Worm (Caenorhabditis elegans) whole organism, late embryonic: ENCODE measurements around the gene T06D4.6.

Experiments
- T23F11.4 ChIP-seq: fragments of 200-800 bp; sonication (Bioruptor generic); optimal IDR thresholded peaks from 2 replicates; lab custom pipeline; 2018; ENCODE audit warnings: mild to moderate bottlenecking, missing genetic modification characterization, missing compliant biosample characterization
- ama-1 ChIP-seq: fragments of 150-350 bp; optimal IDR thresholded peaks from 2 replicates; lab custom pipeline; 2014
- ceh-30 ChIP-seq: fragments of 150-350 bp; optimal IDR thresholded peaks from 2 replicates; lab custom pipeline; 2014; ENCODE audit warnings: missing biosample characterization, missing genetic modification characterization
- ceh-34 ChIP-seq: sonication (generic microtip); optimal IDR thresholded peaks from 2 replicates; lab custom pipeline; 2016; ENCODE audit warnings: mild to moderate bottlenecking, missing genetic modification characterization, missing compliant biosample characterization
- ceh-48 ChIP-seq: sonication (generic microtip); optimal IDR thresholded peaks from 2 replicates; lab custom pipeline; 2016; ENCODE audit warnings: missing genetic modification characterization, inconsistent platforms, missing compliant biosample characterization
- elt-2 ChIP-seq: sonication (generic microtip); optimal IDR thresholded peaks from 2 replicates; lab custom pipeline; 2016; ENCODE audit warnings: missing genetic modification reagents, missing genetic modification characterization, missing compliant biosample characterization
- elt-4 ChIP-seq: sonication (generic microtip); optimal IDR thresholded peaks from 2 replicates; lab custom pipeline; 2016; ENCODE audit warnings: missing genetic modification characterization, missing compliant biosample characterization
- lin-11 ChIP-seq: fragments of 200-800 bp; sonication (Bioruptor generic); optimal IDR thresholded peaks from 2 replicates; lab custom pipeline; 2018; ENCODE audit warnings: mild to moderate bottlenecking, missing genetic modification characterization, missing compliant biosample characterization
- pag-3 ChIP-seq: sonication (generic microtip); optimal IDR thresholded peaks from 2 replicates; lab custom pipeline; 2016; ENCODE audit warnings: missing compliant biosample characterization, missing genetic modification characterization, borderline replicate concordance
- pax-1 ChIP-seq: fragments of 150-350 bp; optimal IDR thresholded peaks from 2 replicates; lab custom pipeline; 2014; ENCODE audit warnings: missing biosample characterization, missing genetic modification characterization
- pha-4 ChIP-seq: fragments of 150-350 bp; optimal IDR thresholded peaks from 2 replicates; lab custom pipeline; 2018; ENCODE audit warnings: missing biosample characterization, missing genetic modification reagents, missing genetic modification characterization
- pqm-1 ChIP-seq: sonication (generic microtip); optimal IDR thresholded peaks from 2 replicates; lab custom pipeline; 2016; ENCODE audit warnings: missing genetic modification characterization, missing compliant biosample characterization
- tbx-7 ChIP-seq: sonication (generic microtip); optimal IDR thresholded peaks from 2 replicates; lab custom pipeline; 2016; ENCODE audit warnings: missing genotype, missing genetic modification characterization, missing compliant biosample characterization

ce11 chrII:3414383-3414910 lies 27.0 kb upstream of the T06D4.6 start, which contains the start of the genes F18A12.7 and F18A12.2:
- TF ChIP-seq pha-4 (tag; lab: Kevin White, UChicago) (no peak), pag-3 (tag; lab: Kevin White, UChicago) (no peak), ceh-48 (tag; lab: Kevin White, UChicago) (no peak), T23F11.4 (GFP tag; lab: Kevin White, UChicago) (no peak), elt-2 (tag; lab: Kevin White, UChicago) (no peak), lin-11 (tag; lab: Kevin White, UChicago) (no peak), pax-1 (tag; lab: Kevin White, UChicago) (no peak), ama-1 (lab: Kevin White, UChicago) (no peak), elt-4 (tag; lab: Kevin White, UChicago) (no peak), tbx-7 (tag; lab: Kevin White, UChicago) (no peak), pqm-1 (tag; lab: Kevin White, UChicago) (no peak), ceh-30 (tag; lab: Kevin White, UChicago) (no peak), ceh-34 (tag; lab: Kevin White, UChicago) (no peak)
